Fruit fly (Drosophila melanogaster) whole organism: ENCODE results near the gene kra.

Experiments
- CG8478 ChIP-seq: fragments of >200 bp; optimal IDR thresholded peaks from 2 replicates; lab custom pipeline; 2018; ENCODE audit warnings: inconsistent platforms
- Dll ChIP-seq: fragments of >200 bp; optimal IDR thresholded peaks from 2 replicates; lab custom pipeline; 2017
- EcR ChIP-seq, 2 experiments: fragments of >200 bp; optimal IDR thresholded peaks; 2 replicates each; lab custom pipeline; 2017; ENCODE audit warnings: missing biosample characterization in 2 of 2, missing genetic modification characterization in 2 of 2, missing genetic modification reagents in 2 of 2
- pan ChIP-seq: fragments of >200 bp; optimal IDR thresholded peaks from 2 replicates; lab custom pipeline; 2017
- psq ChIP-seq: fragments of >200 bp; optimal IDR thresholded peaks from 2 replicates; lab custom pipeline; 2017
- usp ChIP-seq: fragments of >200 bp; optimal IDR thresholded peaks from 2 replicates; lab custom pipeline; 2017; ENCODE audit warnings: missing biosample characterization, missing genetic modification characterization, mixed read lengths

Gene kra

dm6 chr3R:5601044-5601523 is at the start of gene kra, which contains the start of gene SecS:
Gene kra (minus strand): TSS chr3R:5601136.
Gene SecS (plus strand): TSS chr3R:5601433.
- no peak for TF ChIP-seq EcR (GFP tag; optimal IDR thresholded peaks at IDR 0.05; lab: Kevin White, UChicago)
- no peak for TF ChIP-seq usp (GFP tag; lab: Kevin White, UChicago)
- TF ChIP-seq psq = no peak
- no peak for TF ChIP-seq pan (lab: Kevin White, UChicago)
- no peak for TF ChIP-seq Dll (lab: Kevin White, UChicago)
- TF ChIP-seq CG8478 (lab: Kevin White, UChicago) = no peak

- TF ChIP-seq CG8478 (lab: Kevin White, UChicago) (no peak), pan (lab: Kevin White, UChicago) (no peak), Dll (lab: Kevin White, UChicago) (no peak), usp (GFP tag; lab: Kevin White, UChicago) (no peak), psq (no peak), EcR (GFP tag; optimal IDR thresholded peaks at IDR 0.05; lab: Kevin White, UChicago) (no peak)
These were observed 49.0 kb upstream of the kra start for dm6 chr3R:5649903-5650302.

dm6 chr3R:5648569-5649476 is 47.9 kb upstream of the kra start, which contains the start of the genes MTA1-like and Sec23:
Gene MTA1-like (minus strand): TSS chr3R:5648738.
Gene Sec23 (plus strand): TSS chr3R:5649065.
- TF ChIP-seq psq = no peak
- TF ChIP-seq EcR (GFP tag; optimal IDR thresholded peaks at IDR 0.05; lab: Kevin White, UChicago) = no peak
- no peak for TF ChIP-seq pan (lab: Kevin White, UChicago)

- no peak for TF ChIP-seq Dll (lab: Kevin White, UChicago)
- TF ChIP-seq pan (lab: Kevin White, UChicago) = no peak
- TF ChIP-seq EcR (GFP tag; optimal IDR thresholded peaks at IDR 0.05; lab: Kevin White, UChicago) = no peak
- no peak for TF ChIP-seq usp (GFP tag; lab: Kevin White, UChicago)
- TF ChIP-seq CG8478 (lab: Kevin White, UChicago) = no peak
- TF ChIP-seq psq = no peak
These were observed 47.0 kb upstream of the kra start for dm6 chr3R:5647705-5648568.

- no peak for TF ChIP-seq Dll (lab: Kevin White, UChicago)
- TF ChIP-seq psq = no peak
- TF ChIP-seq pan (lab: Kevin White, UChicago) = no peak
- TF ChIP-seq EcR (GFP tag; optimal IDR thresholded peaks at IDR 0.05; lab: Kevin White, UChicago) = no peak
- TF ChIP-seq CG8478 (lab: Kevin White, UChicago) = no peak
- TF ChIP-seq usp (GFP tag; lab: Kevin White, UChicago) = no peak
These were observed 42.5 kb upstream of the kra start for dm6 chr3R:5643421-5643820.

- TF ChIP-seq CG8478 (lab: Kevin White, UChicago) = no peak
- TF ChIP-seq psq = no peak
- TF ChIP-seq usp (GFP tag; lab: Kevin White, UChicago) = no peak
- TF ChIP-seq EcR (GFP tag; optimal IDR thresholded peaks at IDR 0.05; lab: Kevin White, UChicago) = no peak
These were observed 35.8 kb upstream of the kra start, which contains the start of the genes CG31548 and CG12170 for dm6 chr3R:5636519-5637430. Gene CG31548 (minus strand): TSS chr3R:5636852. Gene CG12170 (plus strand): TSS chr3R:5637234.

- no peak for TF ChIP-seq pan (lab: Kevin White, UChicago)
- TF ChIP-seq EcR (GFP tag; optimal IDR thresholded peaks at IDR 0.05; lab: Kevin White, UChicago) = no peak
- TF ChIP-seq Dll (lab: Kevin White, UChicago) = no peak
- TF ChIP-seq usp (GFP tag; lab: Kevin White, UChicago) = no peak
- no peak for TF ChIP-seq psq
- no peak for TF ChIP-seq CG8478 (lab: Kevin White, UChicago)
These were observed 34.6 kb upstream of the kra start, which contains the start of gene CG31546 for dm6 chr3R:5635524-5635923. Gene CG31546 (minus strand): TSS chr3R:5635624.

dm6 chr3R:5633437-5633836 is 32.5 kb upstream of the kra start, which contains the start of gene CG12171:
Gene CG12171 (plus strand): TSS chr3R:5633627.
- TF ChIP-seq Dll (lab: Kevin White, UChicago) (no peak), CG8478 (lab: Kevin White, UChicago) (no peak), psq (no peak), pan (lab: Kevin White, UChicago) (no peak), EcR (GFP tag; optimal IDR thresholded peaks at IDR 0.05; lab: Kevin White, UChicago) (no peak), usp (GFP tag; lab: Kevin White, UChicago) (no peak)

- no peak for TF ChIP-seq EcR (GFP tag; optimal IDR thresholded peaks at IDR 0.05; lab: Kevin White, UChicago)
- no peak for TF ChIP-seq Dll (lab: Kevin White, UChicago)
- no peak for TF ChIP-seq psq
- no peak for TF ChIP-seq pan (lab: Kevin White, UChicago)
- TF ChIP-seq CG8478 (lab: Kevin White, UChicago) = no peak
These were observed 31.2 kb upstream of the kra start, which contains the start of gene CG31549 for dm6 chr3R:5632182-5632581. Gene CG31549 (plus strand): TSS chr3R:5632192.

dm6 chr3R:5627552-5627951 is 26.6 kb upstream of the kra start, which contains the start of gene CG31551:
Gene CG31551 (plus strand): TSS chr3R:5627852.
- TF ChIP-seq EcR (GFP tag; optimal IDR thresholded peaks at IDR 0.05; lab: Kevin White, UChicago) = no peak
- no peak for TF ChIP-seq psq
- TF ChIP-seq CG8478 (lab: Kevin White, UChicago) = no peak
- no peak for TF ChIP-seq Dll (lab: Kevin White, UChicago)
- no peak for TF ChIP-seq usp (GFP tag; lab: Kevin White, UChicago)
- no peak for TF ChIP-seq pan (lab: Kevin White, UChicago)
